Fruit fly (Drosophila melanogaster) whole organism, embryonic: ENCODE results near the gene CG18766.

Experiments
- CG10274 ChIP-seq: fragments of 200-800 bp; sonication (Bioruptor generic); optimal IDR thresholded peaks from 3 replicates; lab custom pipeline; 2017; ENCODE audit warnings: missing biosample characterization, mild to moderate bottlenecking, missing genetic modification characterization
- CG10321 ChIP-seq: fragments of 200-800 bp; sonication (Bioruptor generic); IDR thresholded peaks from 2 replicates; pipeline ENCODE4 v1.3.6; 2022; ENCODE audit warnings: missing biosample characterization, missing genetic modification characterization
- CG10543 ChIP-seq: fragments of 200-800 bp; sonication (Bioruptor generic); optimal IDR thresholded peaks from 3 replicates; lab custom pipeline; 2017; ENCODE audit warnings: missing biosample characterization, mild to moderate bottlenecking, missing genetic modification characterization, moderate library complexity
- CG11696 ChIP-seq: fragments of 200-800 bp; sonication (Bioruptor generic); IDR thresholded peaks from 2 replicates; pipeline ENCODE4 v1.3.6; 2022; ENCODE audit warnings: missing biosample characterization, missing genetic modification characterization
- CG13296 ChIP-seq: fragments of 200-800 bp; sonication (Bioruptor generic); optimal IDR thresholded peaks from 3 replicates; lab custom pipeline; 2018; ENCODE audit warnings: missing biosample characterization, mild to moderate bottlenecking, missing genetic modification characterization
- CG15601 ChIP-seq: fragments of 200-800 bp; sonication (Bioruptor generic); optimal IDR thresholded peaks from 3 replicates; lab custom pipeline; 2019; ENCODE audit warnings: missing biosample characterization, mild to moderate bottlenecking, missing genetic modification characterization, moderate library complexity
- CG17385 ChIP-seq: fragments of 200-800 bp; sonication (Bioruptor generic); optimal IDR thresholded peaks from 3 replicates; lab custom pipeline; 2018; ENCODE audit warnings: missing biosample characterization, mild to moderate bottlenecking, missing genetic modification characterization
- CG17802 ChIP-seq: fragments of 200-800 bp; sonication (Bioruptor generic); optimal IDR thresholded peaks from 2 replicates; lab custom pipeline; 2018; ENCODE audit warnings: missing biosample characterization, mild to moderate bottlenecking, missing genetic modification characterization, moderate library complexity
- CG30020 ChIP-seq: fragments of 200-800 bp; optimal IDR thresholded peaks from 2 replicates; lab custom pipeline; 2019; ENCODE audit warnings: missing biosample characterization, mild to moderate bottlenecking, missing genetic modification characterization, moderate library complexity
- CG3065 ChIP-seq: fragments of 200-800 bp; sonication (Bioruptor generic); optimal IDR thresholded peaks from 2 replicates; lab custom pipeline; 2016; ENCODE audit warnings: missing biosample characterization, missing genetic modification characterization
- CrebB ChIP-seq: fragments of 200-800 bp; sonication (Bioruptor generic); optimal IDR thresholded peaks from 3 replicates; lab custom pipeline; 2018; ENCODE audit warnings: missing biosample characterization, mild to moderate bottlenecking, missing genetic modification characterization
- Deaf1 ChIP-seq: fragments of 200-800 bp; optimal IDR thresholded peaks from 3 replicates; lab custom pipeline; 2019; ENCODE audit warnings: missing biosample characterization, mild to moderate bottlenecking, missing genetic modification characterization, moderate library complexity
- Dfd ChIP-seq, 2 experiments: fragments of >200 bp; optimal IDR thresholded peaks; 2 replicates each; lab custom pipeline; 2017; ENCODE audit warnings: missing biosample characterization in 2 of 2, missing genetic modification characterization in 2 of 2
- Dip2 ChIP-seq: fragments of 200-800 bp; sonication (Bioruptor generic); IDR thresholded peaks from 2 replicates; pipeline ENCODE4 v1.3.6; 2022; ENCODE audit warnings: missing biosample characterization, missing genetic modification characterization
- Hand ChIP-seq: fragments of 200-800 bp; sonication (Bioruptor generic); optimal IDR thresholded peaks from 2 replicates; lab custom pipeline; 2017; ENCODE audit warnings: mild to moderate bottlenecking, missing biosample characterization, missing genetic modification reagents, missing genetic modification characterization
- Hr51 ChIP-seq, 2 experiments: fragments of 200-800 bp; sonication (Bioruptor generic); optimal IDR thresholded peaks; 2 replicates in 1 of 2; 3 replicates in 1 of 2; lab custom pipeline; 2016 to 2018; ENCODE audit warnings: missing biosample characterization in 2 of 2, missing genetic modification characterization in 2 of 2, mild to moderate bottlenecking in 1 of 2, moderate library complexity in 1 of 2
- Kr ChIP-seq: fragments of 200-800 bp; sonication (Bioruptor generic); optimal IDR thresholded peaks from 2 replicates; lab custom pipeline; 2017; ENCODE audit warnings: missing biosample characterization, mild to moderate bottlenecking, missing genetic modification characterization
- MTF-1 ChIP-seq: fragments of 200-800 bp; sonication (Bioruptor generic); optimal IDR thresholded peaks from 2 replicates; lab custom pipeline; 2018; ENCODE audit warnings: missing biosample characterization, mild to moderate bottlenecking, missing genetic modification characterization, borderline replicate concordance
- NC2β ChIP-seq: fragments of 200-800 bp; sonication (Bioruptor generic); optimal IDR thresholded peaks from 2 replicates; lab custom pipeline; 2016; ENCODE audit warnings: missing biosample characterization, missing genetic modification characterization
- NK7.1 ChIP-seq: fragments of 200-800 bp; sonication (Bioruptor generic); optimal IDR thresholded peaks from 3 replicates; lab custom pipeline; 2016; ENCODE audit warnings: missing biosample characterization, missing genetic modification characterization
- Nf-YC ChIP-seq: fragments of 200-800 bp; optimal IDR thresholded peaks from 3 replicates; lab custom pipeline; 2019; ENCODE audit warnings: missing biosample characterization, mild to moderate bottlenecking, missing genetic modification characterization, moderate library complexity
- Poxn ChIP-seq: fragments of 200-800 bp; sonication (Bioruptor generic); IDR thresholded peaks from 2 replicates; pipeline ENCODE4 v1.3.6; 2022; ENCODE audit warnings: missing biosample characterization, missing genetic modification characterization
- Sox102F ChIP-seq: fragments of 200-800 bp; sonication (Bioruptor generic); optimal IDR thresholded peaks from 2 replicates; lab custom pipeline; 2018; ENCODE audit warnings: missing biosample characterization, mild to moderate bottlenecking, missing genetic modification characterization, moderate library complexity
- ap ChIP-seq: fragments of 200-800 bp; sonication (Bioruptor generic); IDR thresholded peaks from 2 replicates; pipeline ENCODE4 v1.3.6; 2022; ENCODE audit warnings: missing biosample characterization, missing genetic modification characterization
- ash1 ChIP-seq: fragments of 200-800 bp; sonication (Bioruptor generic); optimal IDR thresholded peaks from 2 replicates; lab custom pipeline; 2018; ENCODE audit warnings: missing biosample characterization, mild to moderate bottlenecking, missing genetic modification characterization
- ato ChIP-seq: fragments of 200-800 bp; sonication (Bioruptor generic); IDR thresholded peaks from 2 replicates; pipeline ENCODE4 v1.3.6; 2022; ENCODE audit warnings: missing biosample characterization, missing genetic modification characterization; ENCODE audit not compliant: partially characterized antibody
- btn ChIP-seq: fragments of 200-800 bp; sonication (Bioruptor generic); optimal IDR thresholded peaks from 2 replicates; lab custom pipeline; 2016; ENCODE audit warnings: missing biosample characterization, missing genetic modification characterization
- caup ChIP-seq: fragments of 200-800 bp; sonication (Bioruptor generic); optimal IDR thresholded peaks from 3 replicates; lab custom pipeline; 2017; ENCODE audit warnings: missing biosample characterization, mild to moderate bottlenecking, missing genetic modification characterization, moderate library complexity; ENCODE audit not compliant: severe bottlenecking
- crc ChIP-seq: fragments of 200-800 bp; sonication (Bioruptor generic); optimal IDR thresholded peaks from 2 replicates; lab custom pipeline; 2016; ENCODE audit warnings: missing biosample characterization, missing genetic modification characterization
- emc ChIP-seq: fragments of 200-800 bp; sonication (Bioruptor generic); optimal IDR thresholded peaks from 2 replicates; lab custom pipeline; 2016; ENCODE audit warnings: missing biosample characterization, missing genetic modification characterization
- gem ChIP-seq: fragments of 200-800 bp; sonication (Bioruptor generic); optimal IDR thresholded peaks from 2 replicates; lab custom pipeline; 2019; ENCODE audit warnings: missing biosample characterization, mild to moderate bottlenecking, missing genetic modification characterization, moderate library complexity
- gt ChIP-seq: fragments of 200-800 bp; sonication (Bioruptor generic); IDR thresholded peaks from 2 replicates; pipeline ENCODE4 v1.3.6; 2022; ENCODE audit warnings: missing biosample characterization, missing genetic modification characterization
- hkb ChIP-seq, 2 experiments: fragments of 200-800 bp in 1 of 2; fragments of >200 bp in 1 of 2; sonication (Bioruptor generic) in 1 of 2; IDR thresholded peaks in 1 of 2; optimal IDR thresholded peaks in 1 of 2; 2 replicates each; pipeline versions ENCODE4 v1.3.6 to Lab custom; 2017 to 2022; ENCODE audit warnings: missing biosample characterization in 1 of 2, missing genetic modification characterization in 1 of 2
- hth ChIP-seq: fragments of >200 bp; optimal IDR thresholded peaks from 2 replicates; lab custom pipeline; 2017; ENCODE audit warnings: inconsistent platforms
- inv ChIP-seq: fragments of 200-800 bp; sonication (Bioruptor generic); IDR thresholded peaks from 2 replicates; pipeline ENCODE4 v1.3.6; 2022; ENCODE audit warnings: missing biosample characterization, missing genetic modification characterization; ENCODE audit not compliant: partially characterized antibody
- lmd ChIP-seq: fragments of 200-800 bp; sonication (Bioruptor generic); IDR thresholded peaks from 2 replicates; pipeline ENCODE4 v1.3.6; 2022; ENCODE audit warnings: missing biosample characterization, missing genetic modification characterization
- onecut ChIP-seq: fragments of 200-800 bp; sonication (Bioruptor generic); IDR thresholded peaks from 2 replicates; pipeline ENCODE4 v1.3.6; 2022; ENCODE audit warnings: missing biosample characterization, missing genetic modification characterization
- pita ChIP-seq: fragments of 200-800 bp; sonication (Bioruptor generic); optimal IDR thresholded peaks from 2 replicates; lab custom pipeline; 2017; ENCODE audit warnings: missing biosample characterization, mild to moderate bottlenecking, missing genetic modification characterization
- ro ChIP-seq: fragments of 200-800 bp; sonication (Bioruptor generic); IDR thresholded peaks from 2 replicates; pipeline ENCODE4 v1.3.6; 2022; ENCODE audit warnings: missing biosample characterization, missing genetic modification characterization
- schlank ChIP-seq: fragments of 200-800 bp; sonication (Bioruptor generic); optimal IDR thresholded peaks from 2 replicates; lab custom pipeline; 2018; ENCODE audit warnings: missing biosample characterization, mild to moderate bottlenecking, missing genetic modification characterization
- sd ChIP-seq: fragments of 200-800 bp; sonication (Bioruptor generic); optimal IDR thresholded peaks from 3 replicates; lab custom pipeline; 2018; ENCODE audit warnings: missing biosample characterization, mild to moderate bottlenecking, missing genetic modification characterization, moderate library complexity
- ssp ChIP-seq: fragments of 200-800 bp; sonication (Bioruptor generic); IDR thresholded peaks from 2 replicates; pipeline ENCODE4 v1.3.6; 2022; ENCODE audit warnings: missing biosample characterization, missing genetic modification characterization
- usp ChIP-seq: fragments of >200 bp; optimal IDR thresholded peaks from 2 replicates; lab custom pipeline; 2017; ENCODE audit warnings: missing biosample characterization, missing genetic modification characterization
- wdn ChIP-seq: fragments of 200-800 bp; sonication (Bioruptor generic); IDR thresholded peaks from 2 replicates; pipeline ENCODE4 v1.3.6; 2022; ENCODE audit warnings: missing biosample characterization, missing genetic modification characterization
- z ChIP-seq: fragments of 200-800 bp; sonication (Bioruptor generic); IDR thresholded peaks from 3 replicates; pipeline ENCODE4 v1.3.6; 2022; ENCODE audit warnings: missing biosample characterization, missing genetic modification characterization

CG18766 gene

dm6 chr3R:27253136-27253920, 8.3 kb upstream of the CG18766 start, which contains the start of gene pll (continued):
- no peak for TF ChIP-seq pita (GFP tag; lab: Kevin White, UChicago)
- no peak for TF ChIP-seq CG13296 (GFP tag; lab: Kevin White, UChicago)
- peak; percentile 85 for TF ChIP-seq Sox102F
- peak; percentile 22; the same call in 1 of the 2 replicates for TF ChIP-seq inv
- TF ChIP-seq Dip2 (GFP tag; lab: Robert Waterston, UW), result no peak
- peak; percentile 58 for TF ChIP-seq caup (GFP tag; lab: Kevin White, UChicago)
- TF ChIP-seq hth (lab: Kevin White, UChicago), result no peak
- TF ChIP-seq CG11696 (GFP tag; lab: Robert Waterston, UW), result peak; percentile 73
- TF ChIP-seq CG17802 (tag; lab: Kevin White, UChicago), result peak; percentile 40
- peak; percentile 85 for TF ChIP-seq lmd (GFP tag; lab: Robert Waterston, UW)
- TF ChIP-seq crc (GFP tag; lab: Kevin White, UChicago), result peak; percentile 64
- peak; percentile 82 for TF ChIP-seq ssp
- TF ChIP-seq btn, result peak; percentile 2

- TF ChIP-seq CG15601 (tag; lab: Kevin White, UChicago), result no peak
- no peak for TF ChIP-seq CG10321
- no peak for TF ChIP-seq NC2β (GFP tag; lab: Kevin White, UChicago)
- TF ChIP-seq gt (GFP tag; lab: Robert Waterston, UW), result no peak
Observed at dm6 chr3R:27250907-27251306, 5.9 kb upstream of the CG18766 start, which contains the start of the genes TTLL6B and TfIIA-L. TSS of gene TTLL6B (minus strand) at chr3R:27251007. TSS of gene TfIIA-L (plus strand) at chr3R:27251112.

DNA sequence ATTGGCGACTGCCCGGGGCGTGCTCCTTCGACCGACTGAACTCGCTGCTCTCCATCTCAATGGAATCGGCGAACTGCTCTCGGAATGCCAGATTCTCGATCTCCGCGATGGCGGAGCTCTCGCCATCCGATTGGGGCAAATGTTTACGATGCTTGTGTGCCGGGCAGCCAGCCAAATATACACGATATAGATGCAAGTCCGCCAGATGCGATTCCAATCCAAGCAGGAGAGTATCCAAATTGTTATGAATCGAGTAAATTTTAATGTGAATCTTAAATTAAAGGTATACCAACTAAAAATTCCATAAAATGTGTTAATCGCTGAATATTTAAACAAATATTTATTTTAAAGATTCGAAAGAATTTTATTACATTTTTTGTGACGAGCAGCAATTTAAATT, 2.8 kb upstream of the CG18766 start, which contains the start of gene CG5984:
Gene CG5984, minus strand, starts transcription at position 101 of the 400 bp plus-strand sequence.
- peak; percentile 37 for TF ChIP-seq Nf-YC (tag; lab: Kevin White, UChicago)
- TF ChIP-seq Poxn (GFP tag; lab: Robert Waterston, UW), result no peak
- peak; percentile 32 for TF ChIP-seq Deaf1
- TF ChIP-seq sd (tag; lab: Kevin White, UChicago), result peak; percentile 88
- no peak for TF ChIP-seq MTF-1 (GFP tag; lab: Kevin White, UChicago)
- no peak for TF ChIP-seq ro (GFP tag; lab: Robert Waterston, UW)

DNA sequence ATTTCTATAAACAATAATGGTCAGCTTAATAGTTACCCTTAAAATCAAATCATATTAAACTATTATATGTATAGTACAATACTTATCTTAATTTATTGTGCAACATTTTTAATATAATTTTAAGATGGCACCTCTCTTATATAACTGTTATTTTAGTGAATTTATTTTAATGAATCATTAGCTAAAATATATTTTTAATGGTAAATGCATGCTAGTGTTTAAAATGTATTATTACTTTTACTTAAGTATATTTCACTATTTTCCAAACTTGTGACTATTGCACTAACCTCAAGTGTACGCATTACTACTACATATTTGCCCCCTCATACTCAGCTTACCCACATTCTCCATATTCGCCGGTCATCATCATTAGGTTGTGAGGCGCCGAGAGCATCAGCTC, 1.2 kb upstream of the CG18766 start:
- TF ChIP-seq CG3065 (GFP tag; lab: Kevin White, UChicago) (peak; percentile 12), z (no peak), emc (no peak), CG10274 (GFP tag; lab: Kevin White, UChicago) (no peak), ato (GFP tag; lab: Robert Waterston, UW) (no peak), hkb (optimal IDR thresholded peaks at IDR 0.05; lab: Kevin White, UChicago) (no peak), hkb (GFP tag; IDR thresholded peaks at IDR 0.05; lab: Robert Waterston, UW) (0 out of 2 replicates have a peak, but pooled peaks have one; percentile 61), CG10543 (GFP tag; lab: Kevin White, UChicago) (peak; percentile 13), schlank (tag; lab: Kevin White, UChicago) (no peak), CG30020 (tag; lab: Kevin White, UChicago) (peak; percentile 68), CrebB (tag; lab: Kevin White, UChicago) (peak; percentile 68), Hr51 (GFP tag; optimal IDR thresholded peaks at IDR 0.05; lab: Kevin White, UChicago) (peak in 1 of 2 experiments; percentile 94), ap (GFP tag; lab: Robert Waterston, UW) (0 out of 2 replicates have a peak, but pooled peaks have one; percentile 49), Hand (GFP tag; lab: Kevin White, UChicago) (peak; percentile 67), onecut (peak; percentile 56), usp (GFP tag; lab: Kevin White, UChicago) (no peak), gem (peak; percentile 93), CG17385 (GFP tag; lab: Kevin White, UChicago) (peak; percentile 80), Dfd (GFP tag; optimal IDR thresholded peaks at IDR 0.05; lab: Kevin White, UChicago) (no peak), wdn (GFP tag; lab: Robert Waterston, UW) (no peak), Kr (no peak), ash1 (GFP tag; lab: Kevin White, UChicago) (no peak), NK7.1 (no peak)
